Worm (Caenorhabditis elegans): ENCODE data around the gene C01G12.5.

ce11 chrII:14576429-14576828, 10.9 kb downstream of the C01G12.5 start, which contains the start of gene C01G12.13:
- TF ChIP-seq him-1 (tag; optimal IDR thresholded peaks at IDR 0.05) (no peak), dao-5 (tag; optimal IDR thresholded peaks at IDR 0.05) (no peak), W03F9.2 (tag; optimal IDR thresholded peaks at IDR 0.05) (no peak)

Measured in whole organism, L4/young adult.